Worm (Caenorhabditis elegans): ENCODE data around the gene scd-1.

scd-1 gene

ce11 chrX:12466769-12467168, 58.8 kb downstream of the scd-1 start, which contains the start of gene cdf-2:
Gene cdf-2, minus strand, starts transcription at chrX:12466917.
- TF ChIP-seq F13H6.1 (tag; optimal IDR thresholded peaks at IDR 0.05) = no peak
- no peak for TF ChIP-seq ahr-1 (tag; optimal IDR thresholded peaks at IDR 0.05)
- TF ChIP-seq nfya-1 (tag; optimal IDR thresholded peaks at IDR 0.05) = no peak
- TF ChIP-seq pag-3 (tag; optimal IDR thresholded peaks at IDR 0.05; ENCODE audit: borderline replicate concordance) = no peak
- no peak for TF ChIP-seq tbx-7 (tag; optimal IDR thresholded peaks at IDR 0.05)
- no peak for TF ChIP-seq tbx-2 (tag; optimal IDR thresholded peaks at IDR 0.05)
- TF ChIP-seq ceh-45 (GFP tag; IDR thresholded peaks at IDR 0.05) = no peak
- no peak for TF ChIP-seq ceh-30 (tag; optimal IDR thresholded peaks at IDR 0.05)
- no peak for TF ChIP-seq ztf-16 (tag; optimal IDR thresholded peaks at IDR 0.05)
- TF ChIP-seq unc-3 (GFP tag; conservative IDR thresholded peaks at IDR 0.05) = no peak
- TF ChIP-seq unc-3 (tag; optimal IDR thresholded peaks at IDR 0.05) = no peak
- no peak for TF ChIP-seq unc-86 (tag; optimal IDR thresholded peaks at IDR 0.05)
- TF ChIP-seq hlh-15 (tag; optimal IDR thresholded peaks at IDR 0.05) = no peak
- no peak for TF ChIP-seq ceh-31 (tag; optimal IDR thresholded peaks at IDR 0.05)

ce11 chrX:12463504-12463903, 62.1 kb downstream of the scd-1 start, which contains the start of gene T18D3.5:
Gene T18D3.5, plus strand, starts transcription at chrX:12463804.
- no peak for TF ChIP-seq F13H6.1 (tag; optimal IDR thresholded peaks at IDR 0.05)
- no peak for TF ChIP-seq ceh-6 (GFP tag; optimal IDR thresholded peaks at IDR 0.05)
- TF ChIP-seq fax-1 (tag; optimal IDR thresholded peaks at IDR 0.05) = no peak

ce11 chrX:12461557-12461956, 64.0 kb downstream of the scd-1 start, which contains the start of gene odr-7:
Gene odr-7, minus strand, starts transcription at chrX:12461657.
- no peak for TF ChIP-seq unc-42 (tag; optimal IDR thresholded peaks at IDR 0.05)
- TF ChIP-seq lin-11 (tag; optimal IDR thresholded peaks at IDR 0.05) = no peak
- TF ChIP-seq ceh-9 (tag; optimal IDR thresholded peaks at IDR 0.05) = no peak
- TF ChIP-seq pat-9 (tag; optimal IDR thresholded peaks at IDR 0.05) = no peak
- TF ChIP-seq tbx-7 (tag; optimal IDR thresholded peaks at IDR 0.05) = no peak
- no peak for TF ChIP-seq ttx-3 (tag; optimal IDR thresholded peaks at IDR 0.05)
- no peak for TF ChIP-seq ceh-22 (tag; optimal IDR thresholded peaks at IDR 0.05)
- no peak for TF ChIP-seq che-1 (tag; optimal IDR thresholded peaks at IDR 0.05)
- no peak for TF ChIP-seq nhr-232 (tag; optimal IDR thresholded peaks at IDR 0.05)
- no peak for TF ChIP-seq C38D4.7 (GFP tag; optimal IDR thresholded peaks at IDR 0.05)
- no peak for TF ChIP-seq mec-3 (tag; optimal IDR thresholded peaks at IDR 0.05; ENCODE audit: borderline replicate concordance)
- TF ChIP-seq ahr-1 (tag; optimal IDR thresholded peaks at IDR 0.05) = no peak
- TF ChIP-seq unc-55 (GFP tag; optimal IDR thresholded peaks at IDR 0.05) = no peak
- TF ChIP-seq fkh-10 (GFP tag; optimal IDR thresholded peaks at IDR 0.05) = no peak

- TF ChIP-seq ama-1 (optimal IDR thresholded peaks at IDR 0.05) (no peak), pat-9 (tag; optimal IDR thresholded peaks at IDR 0.05) (peak; percentile 69), rnt-1 (tag; optimal IDR thresholded peaks at IDR 0.05) (no peak), che-1 (tag; optimal IDR thresholded peaks at IDR 0.05) (peak; percentile 70), fkh-6 (tag; optimal IDR thresholded peaks at IDR 0.05) (peak; percentile 39), sox-4 (tag; optimal IDR thresholded peaks at IDR 0.05) (peak; percentile 50), ceh-14 (tag; optimal IDR thresholded peaks at IDR 0.05) (peak; percentile 45), sdc-2 (tag; optimal IDR thresholded peaks at IDR 0.05) (peak; percentile 52), unc-3 (GFP tag; conservative IDR thresholded peaks at IDR 0.05) (peak; percentile 46; the same call in 1 of the 2 replicates), unc-3 (tag; optimal IDR thresholded peaks at IDR 0.05) (peak; percentile 2), pha-2 (tag; optimal IDR thresholded peaks at IDR 0.05) (peak; percentile 67), tbx-2 (tag; optimal IDR thresholded peaks at IDR 0.05) (peak; percentile 43), ceh-18 (tag; optimal IDR thresholded peaks at IDR 0.05) (no peak), sox-2 (GFP tag; IDR thresholded peaks at IDR 0.05) (no peak), pqm-1 (tag; optimal IDR thresholded peaks at IDR 0.05) (no peak), Y22D7AL.16 (tag; optimal IDR thresholded peaks at IDR 0.05) (peak; percentile 55), unc-55 (GFP tag; optimal IDR thresholded peaks at IDR 0.05) (no peak), npax-4 (tag; optimal IDR thresholded peaks at IDR 0.05) (no peak), ets-4 (tag; optimal IDR thresholded peaks at IDR 0.05) (peak; percentile 13), ahr-1 (tag; optimal IDR thresholded peaks at IDR 0.05) (no peak), hlh-6 (tag; optimal IDR thresholded peaks at IDR 0.05) (peak; percentile 39), madf-2 (tag; optimal IDR thresholded peaks at IDR 0.05) (peak; percentile 78), K02D7.2 (tag; optimal IDR thresholded peaks at IDR 0.05) (peak; percentile 53), pha-4 (tag; optimal IDR thresholded peaks at IDR 0.05) (no peak), F13H6.1 (tag; optimal IDR thresholded peaks at IDR 0.05) (peak; percentile 50), ceh-48 (tag; optimal IDR thresholded peaks at IDR 0.05) (peak; percentile 17), unc-42 (tag; optimal IDR thresholded peaks at IDR 0.05) (no peak), elt-2 (tag; optimal IDR thresholded peaks at IDR 0.05) (peak; percentile 44), ttx-3 (tag; optimal IDR thresholded peaks at IDR 0.05) (peak; percentile 41), pax-1 (tag; optimal IDR thresholded peaks at IDR 0.05) (no peak)
Measured at ce11 chrX:12458021-12458420, 67.6 kb downstream of the scd-1 start.
